Fruit fly (Drosophila melanogaster) whole organism, wandering third instar larva: ENCODE data around the gene CG9632.

Source experiments
- CG9705 ChIP-seq: fragments of 200-800 bp; sonication (Bioruptor generic); optimal IDR thresholded peaks from 2 replicates; lab custom pipeline; 2018; ENCODE audit warnings: missing biosample characterization, mild to moderate bottlenecking, missing genetic modification characterization
- Dfd ChIP-seq: fragments of >200 bp; optimal IDR thresholded peaks from 2 replicates; lab custom pipeline; 2017; ENCODE audit warnings: missing biosample characterization, missing genetic modification characterization
- Hr83 ChIP-seq: fragments of 200-300 bp; sonication (Bioruptor generic); optimal IDR thresholded peaks from 2 replicates; lab custom pipeline; 2016; ENCODE audit warnings: missing biosample characterization, mild to moderate bottlenecking, missing genetic modification characterization, moderate library complexity; ENCODE audit not compliant: poor library complexity, severe bottlenecking
- Myc ChIP-seq: fragments of >200 bp; optimal IDR thresholded peaks from 2 replicates; lab custom pipeline; 2017
- br ChIP-seq: fragments of 200-800 bp; sonication (Bioruptor generic); optimal IDR thresholded peaks from 2 replicates; lab custom pipeline; 2016; ENCODE audit warnings: missing biosample characterization, missing genetic modification characterization
- h ChIP-seq: fragments of 200-800 bp; sonication (Bioruptor generic); optimal IDR thresholded peaks from 3 replicates; lab custom pipeline; 2016; ENCODE audit warnings: missing biosample characterization, mild to moderate bottlenecking, missing genetic modification characterization
- pan ChIP-seq: fragments of >200 bp; optimal IDR thresholded peaks from 2 replicates; lab custom pipeline; 2017
- psq ChIP-seq: fragments of 200-800 bp; sonication (Bioruptor generic); optimal IDR thresholded peaks from 3 replicates; lab custom pipeline; 2017; ENCODE audit warnings: missing biosample characterization, mild to moderate bottlenecking, missing genetic modification characterization, moderate library complexity
- rgr ChIP-seq: fragments of 200-800 bp; sonication (Bioruptor generic); optimal IDR thresholded peaks from 3 replicates; lab custom pipeline; 2016; ENCODE audit warnings: missing biosample characterization, mild to moderate bottlenecking, missing genetic modification characterization

DNA sequence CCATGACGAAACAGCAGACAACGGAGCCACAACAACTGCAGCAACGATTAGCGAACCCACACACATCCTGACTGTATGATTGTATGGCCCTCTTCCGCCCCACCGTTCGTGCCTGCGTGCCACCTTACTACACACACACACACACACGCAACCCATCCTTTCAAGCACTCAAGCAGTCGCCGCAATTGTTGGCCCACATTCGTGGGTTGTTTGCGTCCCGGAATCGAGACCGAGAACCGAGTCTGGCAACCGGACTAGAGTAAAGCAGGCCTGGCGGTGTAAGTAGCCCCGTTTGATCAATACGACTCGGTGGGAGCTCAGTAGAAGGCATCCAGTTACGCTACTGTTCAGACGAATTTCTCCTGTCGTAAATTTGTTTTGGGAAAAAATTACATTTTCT, 13.8 kb upstream of the CG9632 start, which contains the start of gene CG4546:
- TF ChIP-seq psq (no peak), br (GFP tag; lab: Kevin White, UChicago) (no peak), h (GFP tag; lab: Kevin White, UChicago) (no peak), Dfd (GFP tag; lab: Kevin White, UChicago) (no peak), rgr (GFP tag; lab: Kevin White, UChicago) (no peak), pan (lab: Kevin White, UChicago) (no peak), CG9705 (GFP tag; lab: Kevin White, UChicago) (no peak), Myc (no peak), Hr83 (GFP tag; lab: Kevin White, UChicago) (no peak)
